Fruit fly (Drosophila melanogaster): ENCODE measurements around the gene CG11403.

DNA sequence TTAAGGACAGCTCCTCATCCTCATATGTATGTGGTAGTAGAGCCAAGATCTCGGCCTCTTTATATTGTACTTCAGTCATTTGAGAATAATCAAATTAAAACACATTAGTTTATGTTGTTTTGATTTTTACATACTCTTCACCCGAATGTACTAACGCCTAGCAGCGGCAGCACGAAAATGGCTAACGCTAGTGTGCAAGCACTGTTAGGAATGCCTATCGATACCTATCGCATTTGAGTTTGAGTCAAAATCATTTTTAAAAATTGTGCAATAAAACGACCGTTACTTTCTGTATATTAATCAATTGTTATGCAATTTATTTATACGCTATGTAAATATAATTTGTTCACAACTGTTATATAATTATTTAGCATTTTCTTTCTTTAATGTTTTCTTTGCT lies 24.7 kb downstream of the CG11403 start, which contains the start of gene CG11398:
- TF ChIP-seq CG8478 (optimal IDR thresholded peaks at IDR 0.05) (no peak), nmo (GFP tag; optimal IDR thresholded peaks at IDR 0.05) (peak; percentile 22), D19A (tag; optimal IDR thresholded peaks at IDR 0.05) (peak; percentile 5), pb (GFP tag; optimal IDR thresholded peaks at IDR 0.05) (no peak), Dll (GFP tag; IDR thresholded peaks at IDR 0.05; ENCODE audit: partially characterized antibody) (peak; percentile 73), CG6765 (GFP tag; optimal IDR thresholded peaks at IDR 0.05) (no peak), CG34376 (GFP tag; optimal IDR thresholded peaks at IDR 0.05) (no peak), Opbp (GFP tag; IDR thresholded peaks at IDR 0.05; ENCODE audit: partially characterized antibody) (peak; percentile 84), fu2 (GFP tag; optimal IDR thresholded peaks at IDR 0.05) (no peak), ash1 (GFP tag; optimal IDR thresholded peaks at IDR 0.05) (no peak), H15 (GFP tag; IDR thresholded peaks at IDR 0.05) (no peak)
